Fruit fly (Drosophila melanogaster) whole organism, embryonic: ENCODE results near the gene Gr98c.

Source experiments
- Abd-B ChIP-seq: fragments of 200-800 bp; sonication (Bioruptor generic); optimal IDR thresholded peaks from 2 replicates; lab custom pipeline; 2018; ENCODE audit warnings: missing biosample characterization, mild to moderate bottlenecking, missing genetic modification characterization, moderate library complexity
- Atf-2 ChIP-seq: fragments of 200-800 bp; sonication (Bioruptor generic); optimal IDR thresholded peaks from 2 replicates; lab custom pipeline; 2016; ENCODE audit warnings: missing biosample characterization, missing genetic modification characterization
- CG10267 ChIP-seq: fragments of 200-800 bp; sonication (Bioruptor generic); optimal IDR thresholded peaks from 2 replicates; lab custom pipeline; 2018; ENCODE audit warnings: missing biosample characterization, mild to moderate bottlenecking, missing genetic modification characterization, moderate library complexity
- CG10366 ChIP-seq: fragments of 200-800 bp; sonication (Bioruptor generic); IDR thresholded peaks from 2 replicates; pipeline ENCODE4 v1.3.6; 2022; ENCODE audit warnings: missing biosample characterization, missing genetic modification characterization
- CG10431 ChIP-seq: fragments of 200-800 bp; sonication (Bioruptor generic); optimal IDR thresholded peaks from 3 replicates; lab custom pipeline; 2018; ENCODE audit warnings: missing biosample characterization, mild to moderate bottlenecking, missing genetic modification characterization
- CG10565 ChIP-seq: fragments of 200-800 bp; sonication (Bioruptor generic); optimal IDR thresholded peaks from 3 replicates; lab custom pipeline; 2016; ENCODE audit warnings: missing biosample characterization, mild to moderate bottlenecking, missing genetic modification characterization
- CG10959 ChIP-seq: fragments of 200-800 bp; sonication (Bioruptor generic); IDR thresholded peaks from 2 replicates; pipeline ENCODE4 v1.3.6; 2022; ENCODE audit warnings: missing biosample characterization, missing genetic modification characterization
- CG11247 ChIP-seq: fragments of 200-800 bp; sonication (Bioruptor generic); IDR thresholded peaks from 2 replicates; pipeline ENCODE4 v1.3.6; 2022; ENCODE audit warnings: missing biosample characterization, missing genetic modification characterization
- CG11560 ChIP-seq: fragments of 200-800 bp; sonication (Bioruptor generic); IDR thresholded peaks from 3 replicates; pipeline ENCODE4 v1.3.6; 2022; ENCODE audit warnings: missing biosample characterization, missing genetic modification characterization
- CG12219 ChIP-seq: fragments of 200-800 bp; sonication (Bioruptor generic); optimal IDR thresholded peaks from 3 replicates; lab custom pipeline; 2018; ENCODE audit warnings: missing biosample characterization, mild to moderate bottlenecking, missing genetic modification characterization
- CG12299 ChIP-seq: fragments of 200-800 bp; sonication (Bioruptor generic); optimal IDR thresholded peaks from 2 replicates; lab custom pipeline; 2018; ENCODE audit warnings: missing biosample characterization, mild to moderate bottlenecking, missing genetic modification characterization
- CG14667 ChIP-seq: fragments of 200-800 bp; sonication (Bioruptor generic); IDR thresholded peaks from 2 replicates; pipeline ENCODE4 v1.3.6; 2022; ENCODE audit warnings: missing biosample characterization, missing genetic modification characterization
- CG14965 ChIP-seq: fragments of 200-800 bp; sonication (Bioruptor generic); optimal IDR thresholded peaks from 2 replicates; lab custom pipeline; 2016; ENCODE audit warnings: missing biosample characterization, missing genetic modification characterization, borderline replicate concordance
- CG15269 ChIP-seq: fragments of 200-800 bp; sonication (Bioruptor generic); optimal IDR thresholded peaks from 2 replicates; lab custom pipeline; 2018; ENCODE audit warnings: missing biosample characterization, mild to moderate bottlenecking, missing genetic modification characterization, moderate library complexity
- CG15601 ChIP-seq: fragments of 200-800 bp; sonication (Bioruptor generic); optimal IDR thresholded peaks from 3 replicates; lab custom pipeline; 2019; ENCODE audit warnings: missing biosample characterization, mild to moderate bottlenecking, missing genetic modification characterization, moderate library complexity
- CG1603 ChIP-seq: fragments of 200-800 bp; sonication (Bioruptor generic); optimal IDR thresholded peaks from 2 replicates; lab custom pipeline; 2019; ENCODE audit warnings: missing biosample characterization, mild to moderate bottlenecking, missing genetic modification characterization, moderate library complexity
- CG16863 ChIP-seq: fragments of 200-800 bp; sonication (Bioruptor generic); optimal IDR thresholded peaks from 3 replicates; lab custom pipeline; 2016; ENCODE audit warnings: missing biosample characterization, missing genetic modification characterization
- CG2116 ChIP-seq: fragments of 200-800 bp; sonication (Bioruptor generic); optimal IDR thresholded peaks from 3 replicates; lab custom pipeline; 2018; ENCODE audit warnings: missing biosample characterization, mild to moderate bottlenecking, missing genetic modification characterization
- CG30020 ChIP-seq: fragments of 200-800 bp; optimal IDR thresholded peaks from 2 replicates; lab custom pipeline; 2019; ENCODE audit warnings: missing biosample characterization, mild to moderate bottlenecking, missing genetic modification characterization, moderate library complexity
- CG31441 ChIP-seq: fragments of 200-800 bp; sonication (Bioruptor generic); IDR thresholded peaks from 2 replicates; pipeline ENCODE4 v1.3.6; 2022; ENCODE audit warnings: missing biosample characterization, missing genetic modification characterization
- CG32772 ChIP-seq: fragments of 200-800 bp; sonication (Bioruptor generic); IDR thresholded peaks from 2 replicates; pipeline ENCODE4 v1.3.6; 2022; ENCODE audit warnings: missing biosample characterization, missing genetic modification characterization
- CG43689 ChIP-seq: fragments of 200-800 bp; sonication (Bioruptor generic); IDR thresholded peaks from 2 replicates; pipeline ENCODE4 v1.3.6; 2022; ENCODE audit warnings: missing biosample characterization, missing genetic modification characterization
- CG5180 ChIP-seq: fragments of 200-800 bp; sonication (Bioruptor generic); optimal IDR thresholded peaks from 3 replicates; lab custom pipeline; 2017; ENCODE audit warnings: missing biosample characterization, missing genetic modification characterization, mild to moderate bottlenecking, moderate library complexity, missing genetic modification reagents
- CG6791 ChIP-seq: fragments of 200-800 bp; sonication (Bioruptor generic); IDR thresholded peaks from 3 replicates; pipeline ENCODE4 v1.3.6; 2022; ENCODE audit warnings: missing biosample characterization, missing genetic modification characterization; ENCODE audit not compliant: partially characterized antibody
- CG8281 ChIP-seq: fragments of 200-800 bp; sonication (Bioruptor generic); optimal IDR thresholded peaks from 2 replicates; lab custom pipeline; 2018; ENCODE audit warnings: missing biosample characterization, mild to moderate bottlenecking, missing genetic modification characterization, moderate library complexity
- CG8388 ChIP-seq: fragments of 200-800 bp; sonication (Bioruptor generic); optimal IDR thresholded peaks from 2 replicates; lab custom pipeline; 2019; ENCODE audit warnings: missing biosample characterization, mild to moderate bottlenecking, missing genetic modification characterization, moderate library complexity
- CG9609 ChIP-seq: fragments of 200-800 bp; sonication (Bioruptor generic); optimal IDR thresholded peaks from 3 replicates; lab custom pipeline; 2016; ENCODE audit warnings: missing biosample characterization, missing genetic modification characterization
- E2f1 ChIP-seq: fragments of 200-800 bp; sonication (Bioruptor generic); IDR thresholded peaks from 2 replicates; pipeline ENCODE4 v1.3.6; 2022; ENCODE audit warnings: missing biosample characterization, missing genetic modification characterization
- Ets65A ChIP-seq: fragments of 200-800 bp; sonication (Bioruptor generic); peaks from one replicate; lab custom pipeline; 2016; ENCODE audit warnings: missing biosample characterization, missing genetic modification characterization
- MBD-R2 ChIP-seq: fragments of 200-800 bp; sonication (Bioruptor generic); IDR thresholded peaks from 2 replicates; pipeline ENCODE4 v1.3.6; 2022; ENCODE audit warnings: missing biosample characterization, missing genetic modification characterization
- NK7.1 ChIP-seq: fragments of 200-800 bp; sonication (Bioruptor generic); optimal IDR thresholded peaks from 3 replicates; lab custom pipeline; 2016; ENCODE audit warnings: missing biosample characterization, missing genetic modification characterization
- Nf-YB ChIP-seq: fragments of 200-800 bp; sonication (Bioruptor generic); optimal IDR thresholded peaks from 3 replicates; lab custom pipeline; 2019; ENCODE audit warnings: missing biosample characterization, mild to moderate bottlenecking, missing genetic modification characterization, moderate library complexity
- Ssrp ChIP-seq: fragments of 200-800 bp; sonication (Bioruptor generic); optimal IDR thresholded peaks from 2 replicates; lab custom pipeline; 2018; ENCODE audit warnings: missing biosample characterization, mild to moderate bottlenecking, missing genetic modification characterization, moderate library complexity
- YL-1 ChIP-seq: fragments of 200-800 bp; sonication (Bioruptor generic); optimal IDR thresholded peaks from 3 replicates; lab custom pipeline; 2017; ENCODE audit warnings: missing biosample characterization, mild to moderate bottlenecking, missing genetic modification characterization
- abd-A ChIP-seq: fragments of 200-800 bp; sonication (Bioruptor generic); optimal IDR thresholded peaks from 3 replicates; lab custom pipeline; 2019; ENCODE audit warnings: missing biosample characterization, mild to moderate bottlenecking, missing genetic modification characterization, moderate library complexity
- ap ChIP-seq: fragments of 200-800 bp; sonication (Bioruptor generic); IDR thresholded peaks from 2 replicates; pipeline ENCODE4 v1.3.6; 2022; ENCODE audit warnings: missing biosample characterization, missing genetic modification characterization
- dimm ChIP-seq: fragments of 200-800 bp; sonication (Bioruptor generic); IDR thresholded peaks from 2 replicates; pipeline ENCODE4 v1.3.6; 2022; ENCODE audit warnings: missing biosample characterization, missing genetic modification characterization
- dm ChIP-seq: fragments of 200-800 bp; sonication (Bioruptor generic); optimal IDR thresholded peaks from 3 replicates; lab custom pipeline; 2016; ENCODE audit warnings: missing biosample characterization, missing genetic modification characterization
- fd64A ChIP-seq: fragments of 200-800 bp; sonication (Bioruptor generic); optimal IDR thresholded peaks from 3 replicates; lab custom pipeline; 2018; ENCODE audit warnings: missing biosample characterization, mild to moderate bottlenecking, missing genetic modification characterization
- ftz-f1 ChIP-seq: fragments of 200-800 bp; sonication (Bioruptor generic); optimal IDR thresholded peaks from 2 replicates; lab custom pipeline; 2016; ENCODE audit warnings: missing biosample characterization, missing genetic modification characterization
- gce ChIP-seq: fragments of 200-800 bp; sonication (Bioruptor generic); IDR thresholded peaks from 3 replicates; pipeline ENCODE4 v1.3.6; 2022; ENCODE audit warnings: missing biosample characterization, missing genetic modification characterization
- kni ChIP-seq: fragments of 200-800 bp; sonication (Bioruptor generic); optimal IDR thresholded peaks from 3 replicates; lab custom pipeline; 2017; ENCODE audit warnings: mild to moderate bottlenecking, missing biosample characterization, missing genetic modification reagents, missing genetic modification characterization
- knrl ChIP-seq: fragments of 200-800 bp; sonication (Bioruptor generic); IDR thresholded peaks from 3 replicates; pipeline ENCODE4 v1.3.6; 2022; ENCODE audit warnings: missing biosample characterization, missing genetic modification characterization; ENCODE audit not compliant: partially characterized antibody
- lmd ChIP-seq: fragments of 200-800 bp; sonication (Bioruptor generic); IDR thresholded peaks from 2 replicates; pipeline ENCODE4 v1.3.6; 2022; ENCODE audit warnings: missing biosample characterization, missing genetic modification characterization
- luna ChIP-seq: fragments of 200-800 bp; sonication (Bioruptor generic); optimal IDR thresholded peaks from 2 replicates; lab custom pipeline; 2016; ENCODE audit warnings: missing biosample characterization, missing genetic modification characterization
- nerfin-2 ChIP-seq: fragments of 200-800 bp; sonication (Bioruptor generic); IDR thresholded peaks from 2 replicates; pipeline ENCODE4 v1.3.6; 2022; ENCODE audit warnings: missing biosample characterization, missing genetic modification characterization; ENCODE audit not compliant: partially characterized antibody
- nom ChIP-seq: fragments of 200-800 bp; sonication (Bioruptor generic); optimal IDR thresholded peaks from 2 replicates; lab custom pipeline; 2017; ENCODE audit warnings: missing biosample characterization, missing genetic modification characterization, mild to moderate bottlenecking, moderate library complexity, missing genetic modification reagents
- run ChIP-seq: fragments of 200-800 bp; sonication (Bioruptor generic); optimal IDR thresholded peaks from 3 replicates; lab custom pipeline; 2018; ENCODE audit warnings: missing biosample characterization, mild to moderate bottlenecking, missing genetic modification characterization
- vfl ChIP-seq: fragments of 200-800 bp; sonication (Bioruptor generic); optimal IDR thresholded peaks from 2 replicates; lab custom pipeline; 2016; ENCODE audit warnings: missing biosample characterization, missing genetic modification characterization
- zen2 ChIP-seq: fragments of 200-800 bp; sonication (Bioruptor generic); IDR thresholded peaks from 3 replicates; pipeline ENCODE4 v1.3.6; 2022; ENCODE audit warnings: missing biosample characterization, missing genetic modification characterization; ENCODE audit not compliant: partially characterized antibody
- zfh1 ChIP-seq: fragments of 200-800 bp; sonication (Bioruptor generic); IDR thresholded peaks from 3 replicates; pipeline ENCODE4 v1.3.6; 2022; ENCODE audit warnings: missing biosample characterization, missing genetic modification characterization

The Gr98c gene

DNA sequence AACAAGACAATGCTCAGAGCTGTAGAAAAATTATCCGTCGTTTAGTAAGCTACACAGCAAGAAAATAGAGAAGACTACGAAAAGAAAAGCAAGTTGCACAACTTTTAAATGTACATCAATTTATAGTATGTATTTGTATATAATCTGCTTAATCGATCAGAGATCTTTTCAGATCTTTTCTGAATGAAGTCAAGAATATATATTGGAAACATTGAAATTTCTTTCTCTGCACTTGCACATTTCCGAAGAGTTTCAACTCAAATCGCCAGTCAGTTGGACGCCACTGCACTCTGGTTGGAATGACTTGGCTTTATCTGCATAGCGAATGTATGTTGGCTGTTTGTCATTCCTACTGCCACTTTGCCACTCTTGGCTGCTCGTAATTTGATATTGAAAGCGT is 9.7 kb downstream of the Gr98c start (continued):
- TF ChIP-seq YL-1 (GFP tag; lab: Kevin White, UChicago) = no peak
- no peak for TF ChIP-seq luna (GFP tag; lab: Kevin White, UChicago)
- no peak for TF ChIP-seq ftz-f1
- TF ChIP-seq CG2116 (GFP tag; lab: Kevin White, UChicago) = no peak
- peak; percentile 68 for TF ChIP-seq CG10366
- TF ChIP-seq zen2 = no peak
- TF ChIP-seq CG10565 = no peak
- no peak for TF ChIP-seq CG8281 (tag; lab: Kevin White, UChicago)
- no peak for TF ChIP-seq CG12299 (tag; lab: Kevin White, UChicago)
- no peak for TF ChIP-seq dm (GFP tag; lab: Kevin White, UChicago)
- no peak for TF ChIP-seq CG14667 (GFP tag; lab: Robert Waterston, UW)
- no peak for TF ChIP-seq MBD-R2 (GFP tag; lab: Robert Waterston, UW)
- no peak for TF ChIP-seq run
- TF ChIP-seq fd64A (GFP tag; lab: Kevin White, UChicago) = no peak
- TF ChIP-seq CG10267 (tag; lab: Kevin White, UChicago) = peak; percentile 45
- TF ChIP-seq CG15269 (tag; lab: Kevin White, UChicago) = no peak
- TF ChIP-seq knrl (GFP tag; lab: Robert Waterston, UW) = no peak
- no peak for TF ChIP-seq CG30020 (tag; lab: Kevin White, UChicago)
- TF ChIP-seq Nf-YB (GFP tag; lab: Kevin White, UChicago) = no peak
- TF ChIP-seq nerfin-2 (GFP tag; lab: Robert Waterston, UW) = no peak
- no peak for TF ChIP-seq CG16863 (GFP tag; lab: Kevin White, UChicago)
- no peak for TF ChIP-seq E2f1 (GFP tag; lab: Robert Waterston, UW)
- TF ChIP-seq CG10431 = no peak
- no peak for TF ChIP-seq CG5180 (GFP tag; lab: Kevin White, UChicago)
- peak; percentile 54 for TF ChIP-seq Ssrp (tag; lab: Kevin White, UChicago)
- peak; percentile 6 for TF ChIP-seq CG9609 (GFP tag; lab: Kevin White, UChicago)
- TF ChIP-seq CG43689 (GFP tag; lab: Robert Waterston, UW) = no peak
- peak; percentile 17 for TF ChIP-seq CG15601 (tag; lab: Kevin White, UChicago)
- TF ChIP-seq CG32772 = peak; percentile 34; the same call in 1 of the 2 replicates
- no peak for TF ChIP-seq CG6791
- TF ChIP-seq lmd = peak; percentile 55; the same call in 1 of the 2 replicates
- no peak for TF ChIP-seq Atf-2 (GFP tag; lab: Kevin White, UChicago)
- TF ChIP-seq ap = peak; percentile 50
- TF ChIP-seq Abd-B (GFP tag; lab: Kevin White, UChicago) = peak; percentile 36
- no peak; the same call in 1 of the 2 replicates for TF ChIP-seq CG31441 (GFP tag; lab: Robert Waterston, UW)
- no peak for TF ChIP-seq abd-A (tag; lab: Kevin White, UChicago)
- peak; percentile 42 for TF ChIP-seq CG8388 (GFP tag; lab: Kevin White, UChicago)
- TF ChIP-seq CG10959 (GFP tag; lab: Robert Waterston, UW) = peak; percentile 61
- TF ChIP-seq NK7.1 (GFP tag; lab: Kevin White, UChicago) = no peak
- TF ChIP-seq CG11560 = no peak
- 0 out of 3 replicates have a peak, but pooled peaks have one; percentile 48 for TF ChIP-seq gce (GFP tag; lab: Robert Waterston, UW)
- TF ChIP-seq CG12219 (GFP tag; lab: Kevin White, UChicago) = peak; percentile 17
- no peak for TF ChIP-seq nom (GFP tag; lab: Kevin White, UChicago)
- no peak for TF ChIP-seq kni
- no peak for TF ChIP-seq CG1603 (tag; lab: Kevin White, UChicago)
- no peak for TF ChIP-seq vfl (GFP tag; lab: Kevin White, UChicago)
- TF ChIP-seq CG11247 (GFP tag; lab: Robert Waterston, UW) = 0 out of 2 replicates have a peak, but pooled peaks have one; percentile 18
- no peak for TF ChIP-seq CG14965 (GFP tag; lab: Kevin White, UChicago)
- no peak for TF ChIP-seq dimm
- peak; percentile 68; the same call in 2 of the 3 replicates for TF ChIP-seq zfh1 (GFP tag; lab: Robert Waterston, UW)
- peak; percentile 75 for TF ChIP-seq Ets65A (GFP tag; lab: Kevin White, UChicago)
